Worm (Caenorhabditis elegans) whole organism, midembryonic: ENCODE data around the gene srz-82.

Experiments
- T22C8.4 ChIP-seq: fragments of 200-800 bp; sonication (Bioruptor generic); IDR thresholded peaks from 2 replicates; pipeline ENCODE4 v1.3.6; 2022; ENCODE audit warnings: missing genetic modification characterization, missing compliant biosample characterization
- cog-1 ChIP-seq: sonication (generic microtip); optimal IDR thresholded peaks from 2 replicates; lab custom pipeline; 2016; ENCODE audit warnings: missing genetic modification characterization, missing compliant biosample characterization
- flt-1 ChIP-seq: fragments of 200-800 bp; sonication (Bioruptor generic); IDR thresholded peaks from 2 replicates; pipeline ENCODE4 v1.3.6; 2022; ENCODE audit warnings: missing genetic modification characterization, missing compliant biosample characterization
- klf-2 ChIP-seq: fragments of 200-800 bp; sonication (Bioruptor generic); conservative IDR thresholded peaks from 2 replicates; pipeline ENCODE4 v1.3.6; 2022; ENCODE audit warnings: missing genetic modification reagents, missing genetic modification characterization, missing compliant biosample characterization
- med-1 ChIP-seq: sonication (generic microtip); optimal IDR thresholded peaks from 2 replicates; lab custom pipeline; 2017; ENCODE audit warnings: missing genetic modification characterization, mild to moderate bottlenecking, missing compliant biosample characterization, antibody characterized with exemption, missing genetic modification reagents; ENCODE audit not compliant: insufficient read depth
- ref-1 ChIP-seq: fragments of 200-800 bp; sonication (Bioruptor generic); conservative IDR thresholded peaks from 2 replicates; pipeline ENCODE4 v1.3.6; 2022; ENCODE audit warnings: missing genetic modification reagents, missing genetic modification characterization, missing compliant biosample characterization
- tab-1 ChIP-seq: fragments of 200-800 bp; sonication (Bioruptor generic); IDR thresholded peaks from 2 replicates; pipeline ENCODE4 v1.3.6; 2022; ENCODE audit warnings: missing genetic modification characterization, missing compliant biosample characterization
- ztf-23 ChIP-seq: fragments of 200-800 bp; sonication (Bioruptor generic); IDR thresholded peaks from 2 replicates; pipeline ENCODE4 v1.3.6; 2022; ENCODE audit warnings: missing genetic modification reagents, missing genetic modification characterization, missing compliant biosample characterization
- ztf-29 ChIP-seq: fragments of 200-800 bp; sonication (Bioruptor generic); IDR thresholded peaks from 2 replicates; pipeline ENCODE4 v1.3.6; 2022; ENCODE audit warnings: missing genetic modification reagents, missing genetic modification characterization, missing compliant biosample characterization

Gene srz-82

ce11 chrIV:3515412-3516046 is 32.8 kb downstream of the srz-82 start:
- TF ChIP-seq cog-1 (tag; lab: Kevin White, UChicago): peak; percentile 22
- TF ChIP-seq T22C8.4 (GFP tag; lab: Robert Waterston, UW): peak; percentile 89
- peak; percentile 54; the same call in 1 of the 2 replicates for TF ChIP-seq ztf-29 (GFP tag; lab: Robert Waterston, UW)
- no peak for TF ChIP-seq med-1 (GFP tag; lab: Kevin White, UChicago)
- no peak for TF ChIP-seq flt-1 (GFP tag; lab: Robert Waterston, UW)
- no peak for TF ChIP-seq klf-2 (GFP tag; lab: Robert Waterston, UW)
- no peak for TF ChIP-seq tab-1 (GFP tag; lab: Robert Waterston, UW)

- no peak for TF ChIP-seq T22C8.4 (GFP tag; lab: Robert Waterston, UW)
- TF ChIP-seq tab-1 (GFP tag; lab: Robert Waterston, UW): no peak
- TF ChIP-seq ztf-29 (GFP tag; lab: Robert Waterston, UW): no peak
- TF ChIP-seq cog-1 (tag; lab: Kevin White, UChicago): no peak
- no peak for TF ChIP-seq med-1 (GFP tag; lab: Kevin White, UChicago)
- TF ChIP-seq ztf-23 (GFP tag; lab: Robert Waterston, UW): no peak
- no peak for TF ChIP-seq flt-1 (GFP tag; lab: Robert Waterston, UW)
- no peak for TF ChIP-seq klf-2 (GFP tag; lab: Robert Waterston, UW)
- TF ChIP-seq ref-1 (GFP tag; lab: Robert Waterston, UW): no peak
Observed at ce11 chrIV:3516586-3516985, 33.9 kb downstream of the srz-82 start, which contains the start of gene unc-33. Gene unc-33, plus strand, starts transcription at chrIV:3516886.

DNA sequence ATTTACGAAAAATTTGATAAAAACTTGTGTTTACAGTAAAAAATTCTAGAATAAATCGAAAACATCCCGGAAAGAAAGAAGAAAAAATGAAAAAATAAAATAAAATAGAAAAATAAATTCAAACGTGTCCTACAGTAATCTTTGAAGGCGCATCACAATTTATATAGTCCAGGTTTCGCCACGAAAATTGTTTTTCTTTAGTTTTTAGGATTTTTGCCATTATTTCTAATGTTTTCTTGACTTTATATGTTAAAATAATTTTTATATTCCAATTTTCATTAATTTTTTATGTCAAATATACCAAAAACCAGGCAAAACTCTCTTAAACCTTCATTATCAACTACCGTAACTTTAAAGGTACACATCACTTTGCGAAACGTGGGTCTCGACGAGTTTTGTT is 34.9 kb downstream of the srz-82 start:
- TF ChIP-seq cog-1 (tag; lab: Kevin White, UChicago) (no peak), klf-2 (GFP tag; lab: Robert Waterston, UW) (no peak), T22C8.4 (GFP tag; lab: Robert Waterston, UW) (no peak), tab-1 (GFP tag; lab: Robert Waterston, UW) (no peak)

DNA sequence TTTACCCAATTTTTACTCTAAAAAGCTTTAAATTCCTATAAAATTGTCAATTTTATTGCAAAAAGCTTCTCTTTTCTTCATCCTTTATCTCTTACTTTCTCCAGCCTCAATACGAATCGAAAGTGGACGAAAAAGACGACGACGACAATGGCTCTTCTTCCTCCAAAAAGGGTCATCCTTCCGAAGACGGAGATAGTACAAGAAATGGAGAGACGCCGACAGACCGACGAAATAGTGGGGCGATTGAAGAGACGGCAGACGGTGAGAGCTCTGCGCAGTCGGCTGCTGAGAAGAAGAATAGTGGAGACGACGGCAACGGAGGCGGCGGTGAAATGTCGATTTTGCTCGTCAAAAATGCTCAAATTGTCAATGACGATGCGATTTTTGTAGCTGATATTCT is 36.7 kb downstream of the srz-82 start:
- TF ChIP-seq tab-1 (GFP tag; lab: Robert Waterston, UW): no peak
- no peak for TF ChIP-seq T22C8.4 (GFP tag; lab: Robert Waterston, UW)
- no peak for TF ChIP-seq flt-1 (GFP tag; lab: Robert Waterston, UW)
- no peak for TF ChIP-seq med-1 (GFP tag; lab: Kevin White, UChicago)
- TF ChIP-seq ztf-29 (GFP tag; lab: Robert Waterston, UW): no peak
- no peak for TF ChIP-seq cog-1 (tag; lab: Kevin White, UChicago)
- no peak for TF ChIP-seq klf-2 (GFP tag; lab: Robert Waterston, UW)
- no peak for TF ChIP-seq ztf-23 (GFP tag; lab: Robert Waterston, UW)
- no peak for TF ChIP-seq ref-1 (GFP tag; lab: Robert Waterston, UW)

- no peak for TF ChIP-seq ref-1 (GFP tag; lab: Robert Waterston, UW)
- no peak for TF ChIP-seq tab-1 (GFP tag; lab: Robert Waterston, UW)
- TF ChIP-seq ztf-23 (GFP tag; lab: Robert Waterston, UW): no peak
- TF ChIP-seq klf-2 (GFP tag; lab: Robert Waterston, UW): no peak
- no peak for TF ChIP-seq T22C8.4 (GFP tag; lab: Robert Waterston, UW)
- no peak for TF ChIP-seq flt-1 (GFP tag; lab: Robert Waterston, UW)
- TF ChIP-seq cog-1 (tag; lab: Kevin White, UChicago): no peak
- no peak for TF ChIP-seq ztf-29 (GFP tag; lab: Robert Waterston, UW)
- no peak for TF ChIP-seq med-1 (GFP tag; lab: Kevin White, UChicago)
Observed at ce11 chrIV:3520374-3520773, 37.7 kb downstream of the srz-82 start.

ce11 chrIV:3520957-3521356 is 38.3 kb downstream of the srz-82 start:
- TF ChIP-seq cog-1 (tag; lab: Kevin White, UChicago) (peak; percentile 57), flt-1 (GFP tag; lab: Robert Waterston, UW) (0 out of 2 replicates have a peak, but pooled peaks have one; percentile 49), tab-1 (GFP tag; lab: Robert Waterston, UW) (no peak), ztf-29 (GFP tag; lab: Robert Waterston, UW) (no peak)

- TF ChIP-seq klf-2 (GFP tag; lab: Robert Waterston, UW) (no peak), T22C8.4 (GFP tag; lab: Robert Waterston, UW) (no peak), cog-1 (tag; lab: Kevin White, UChicago) (no peak), flt-1 (GFP tag; lab: Robert Waterston, UW) (peak; percentile 41; the same call in 1 of the 2 replicates)
Observed at ce11 chrIV:3521710-3522109, 39.0 kb downstream of the srz-82 start.

DNA sequence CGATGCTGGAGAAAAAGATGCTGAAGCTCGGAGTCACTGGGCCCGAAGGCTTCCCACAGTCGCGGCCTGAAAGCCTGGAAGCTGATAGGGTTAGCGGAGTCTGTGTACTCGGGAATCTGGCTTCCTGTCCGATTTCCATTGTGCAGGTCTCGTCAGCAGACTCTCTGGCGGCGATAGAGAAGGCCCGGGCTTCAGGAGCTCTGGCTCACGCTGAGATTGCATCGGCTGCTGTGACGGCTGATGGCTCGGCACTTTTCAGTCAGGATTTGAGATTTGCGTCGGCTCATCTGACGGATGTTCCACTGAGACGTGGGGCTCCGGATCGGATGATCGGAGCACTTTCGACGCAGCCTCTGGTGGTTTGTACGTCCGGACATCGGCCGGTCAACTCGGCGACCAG is 40.7 kb downstream of the srz-82 start:
- TF ChIP-seq ztf-23 (GFP tag; lab: Robert Waterston, UW): no peak
- TF ChIP-seq ztf-29 (GFP tag; lab: Robert Waterston, UW): no peak
- TF ChIP-seq klf-2 (GFP tag; lab: Robert Waterston, UW): no peak
- no peak for TF ChIP-seq ref-1 (GFP tag; lab: Robert Waterston, UW)

ce11 chrIV:3524584-3525020 is 41.9 kb downstream of the srz-82 start:
- TF ChIP-seq ref-1 (GFP tag; lab: Robert Waterston, UW) (peak; percentile 82), flt-1 (GFP tag; lab: Robert Waterston, UW) (peak; percentile 95), ztf-23 (GFP tag; lab: Robert Waterston, UW) (peak; percentile 90), T22C8.4 (GFP tag; lab: Robert Waterston, UW) (peak; percentile 81), med-1 (GFP tag; lab: Kevin White, UChicago) (peak; percentile 47), klf-2 (GFP tag; lab: Robert Waterston, UW) (peak; percentile 75), tab-1 (GFP tag; lab: Robert Waterston, UW) (peak; percentile 92), ztf-29 (GFP tag; lab: Robert Waterston, UW) (peak; percentile 74), cog-1 (tag; lab: Kevin White, UChicago) (peak; percentile 69)
